Worm (Caenorhabditis elegans) whole organism, midembryonic: ENCODE results near the gene T23E7.2.

Experiments
- flt-1 ChIP-seq: fragments of 200-800 bp; sonication (Bioruptor generic); IDR thresholded peaks from 2 replicates; pipeline ENCODE4 v1.3.6; 2022; ENCODE audit warnings: missing genetic modification characterization, missing compliant biosample characterization
- ztf-23 ChIP-seq: fragments of 200-800 bp; sonication (Bioruptor generic); IDR thresholded peaks from 2 replicates; pipeline ENCODE4 v1.3.6; 2022; ENCODE audit warnings: missing genetic modification reagents, missing genetic modification characterization, missing compliant biosample characterization

ce11 chrX:17625729-17626128 lies 45.1 kb upstream of the T23E7.2 start:
- TF ChIP-seq flt-1 (GFP tag; lab: Robert Waterston, UW) = no peak
- TF ChIP-seq ztf-23 (GFP tag; lab: Robert Waterston, UW) = no peak
